Fruit fly (Drosophila melanogaster) whole organism, pupa: ENCODE measurements around the gene CG32537.

Experiments used
- CG9948 ChIP-seq: fragments of 200-800 bp; sonication (Bioruptor generic); optimal IDR thresholded peaks from 2 replicates; lab custom pipeline; 2018; ENCODE audit warnings: missing biosample characterization, mild to moderate bottlenecking, missing genetic modification characterization, moderate library complexity
- rn ChIP-seq: fragments of 200-800 bp; sonication (Bioruptor generic); IDR thresholded peaks from 2 replicates; pipeline ENCODE4 v1.3.6; 2022; ENCODE audit warnings: missing biosample characterization, missing genetic modification characterization

DNA sequence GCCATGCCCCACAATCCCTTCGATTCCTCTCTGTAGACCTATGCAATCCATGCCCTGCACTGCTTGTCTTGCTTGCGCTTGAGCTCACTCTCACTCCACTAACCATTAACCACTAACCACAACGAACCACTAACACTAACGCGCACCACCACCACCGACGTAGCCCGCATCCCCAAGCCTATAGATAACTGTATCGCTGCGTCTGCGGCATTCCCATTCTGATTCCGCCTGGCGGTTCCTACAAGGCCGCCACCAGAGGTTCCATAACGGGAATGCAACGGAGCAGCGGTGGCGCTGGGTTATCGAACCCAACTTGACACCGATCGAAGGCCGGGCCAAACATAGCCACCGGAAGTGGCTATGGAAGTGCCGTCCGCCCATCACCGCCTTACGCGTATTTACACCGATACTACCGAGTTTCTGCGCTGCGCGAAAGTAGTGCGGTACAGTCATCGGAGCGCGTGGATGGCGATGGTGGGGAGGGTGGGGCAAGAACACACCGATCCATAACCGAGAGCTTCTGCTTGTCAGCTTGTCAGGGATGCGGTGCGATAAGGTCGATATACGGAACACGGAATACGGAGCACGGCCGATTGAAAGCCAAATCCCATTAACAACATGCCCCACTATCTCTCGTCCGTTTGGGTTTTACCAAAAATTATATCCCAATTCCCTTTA is 10.4 kb downstream of the CG32537 start:
- TF ChIP-seq CG9948 (tag; lab: Kevin White, UChicago) (no peak), rn (GFP tag; lab: Robert Waterston, UW) (no peak)
